Worm (Caenorhabditis elegans) whole organism, L3 larva: ENCODE measurements around the gene E04D5.5.

Experiments used
- R02D3.7 ChIP-seq: fragments of 150-350 bp; optimal IDR thresholded peaks from 2 replicates; lab custom pipeline; 2014; ENCODE audit warnings: missing biosample characterization, missing genetic modification characterization
- ZK546.5 ChIP-seq: sonication (generic microtip); optimal IDR thresholded peaks from 2 replicates; lab custom pipeline; 2017; ENCODE audit warnings: missing biosample characterization, missing genetic modification characterization
- ama-1 ChIP-seq: fragments of 150-350 bp; optimal IDR thresholded peaks from 2 replicates; lab custom pipeline; 2018
- ceh-16 ChIP-seq: sonication (generic microtip); optimal IDR thresholded peaks from 2 replicates; lab custom pipeline; 2017; ENCODE audit warnings: missing biosample characterization, missing genetic modification characterization
- ceh-82 ChIP-seq: fragments of 150-350 bp; optimal IDR thresholded peaks from 2 replicates; lab custom pipeline; 2014; ENCODE audit warnings: missing biosample characterization, missing genetic modification characterization
- ceh-9 ChIP-seq: sonication (generic microtip); optimal IDR thresholded peaks from 2 replicates; lab custom pipeline; 2018; ENCODE audit warnings: missing biosample characterization, missing genetic modification characterization
- daf-12 ChIP-seq: fragments of 150-350 bp; optimal IDR thresholded peaks from 2 replicates; lab custom pipeline; 2014; ENCODE audit warnings: missing biosample characterization, missing genetic modification reagents, missing genetic modification characterization
- egl-27 ChIP-seq: sonication (generic microtip); optimal IDR thresholded peaks from 4 replicates; lab custom pipeline; 2017; ENCODE audit warnings: missing biosample characterization, missing genetic modification reagents, missing genetic modification characterization
- egl-5 ChIP-seq: fragments of 150-350 bp; optimal IDR thresholded peaks from 2 replicates; lab custom pipeline; 2017; ENCODE audit warnings: missing biosample characterization, missing genetic modification reagents, missing genetic modification characterization, inconsistent platforms
- elt-2 ChIP-seq: sonication (generic microtip); optimal IDR thresholded peaks from 2 replicates; lab custom pipeline; 2016; ENCODE audit warnings: missing genetic modification reagents, mild to moderate bottlenecking, missing genetic modification characterization, missing compliant biosample characterization
- elt-3 ChIP-seq, 3 experiments: fragments of 150-350 bp in 1 of 3; sonication (generic microtip) in 2 of 3; optimal IDR thresholded peaks; 2 replicates in 2 of 3; 4 replicates in 1 of 3; lab custom pipeline; 2014 to 2017; ENCODE audit warnings: missing biosample characterization in 3 of 3, missing genetic modification characterization in 3 of 3
- eor-1 ChIP-seq, 2 experiments: fragments of 150-350 bp; optimal IDR thresholded peaks; 2 replicates each; lab custom pipeline; 2014 to 2018; ENCODE audit warnings: missing biosample characterization in 2 of 2, missing genetic modification characterization in 2 of 2
- fkh-10 ChIP-seq: sonication (generic microtip); optimal IDR thresholded peaks from 2 replicates; lab custom pipeline; 2017; ENCODE audit warnings: missing biosample characterization, missing genetic modification reagents, missing genetic modification characterization
- fkh-2 ChIP-seq: fragments of 150-350 bp; optimal IDR thresholded peaks from 2 replicates; lab custom pipeline; 2014; ENCODE audit warnings: missing biosample characterization, missing genetic modification reagents, missing genetic modification characterization
- fos-1 ChIP-seq: fragments of 150-350 bp; optimal IDR thresholded peaks from 2 replicates; lab custom pipeline; 2014; ENCODE audit warnings: missing biosample characterization, missing genetic modification characterization
- hmg-11 ChIP-seq: sonication (generic microtip); optimal IDR thresholded peaks from 2 replicates; lab custom pipeline; 2016; ENCODE audit warnings: missing genetic modification characterization, missing compliant biosample characterization
- lin-15B ChIP-seq: fragments of 150-350 bp; optimal IDR thresholded peaks from 2 replicates; lab custom pipeline; 2014; ENCODE audit warnings: missing biosample characterization, missing genetic modification characterization
- lsy-12 ChIP-seq: sonication (generic microtip); optimal IDR thresholded peaks from 2 replicates; lab custom pipeline; 2016; ENCODE audit warnings: mild to moderate bottlenecking, missing genetic modification characterization, missing compliant biosample characterization
- mml-1 ChIP-seq: fragments of 150-350 bp; sonication (generic microtip); optimal IDR thresholded peaks from 3 replicates; lab custom pipeline; 2014; ENCODE audit warnings: missing biosample characterization, missing genetic modification characterization
- nfya-1 ChIP-seq: sonication (generic microtip); optimal IDR thresholded peaks from 2 replicates; lab custom pipeline; 2017; ENCODE audit warnings: missing genetic modification characterization, mild to moderate bottlenecking, missing compliant biosample characterization, antibody characterized with exemption, moderate library complexity; ENCODE audit not compliant: insufficient read depth
- nhr-11 ChIP-seq: fragments of 150-350 bp; optimal IDR thresholded peaks from 2 replicates; lab custom pipeline; 2014; ENCODE audit warnings: missing biosample characterization, missing genetic modification characterization
- nhr-12 ChIP-seq: fragments of 150-350 bp; optimal IDR thresholded peaks from 2 replicates; lab custom pipeline; 2014; ENCODE audit warnings: missing biosample characterization, missing genetic modification characterization
- nhr-25 ChIP-seq: sonication (generic microtip); optimal IDR thresholded peaks from 2 replicates; lab custom pipeline; 2017; ENCODE audit warnings: missing biosample characterization, missing genetic modification characterization
- nhr-28 ChIP-seq: fragments of 150-350 bp; optimal IDR thresholded peaks from 2 replicates; lab custom pipeline; 2014; ENCODE audit warnings: missing biosample characterization, missing genetic modification characterization
- nhr-43 ChIP-seq: sonication (generic microtip); optimal IDR thresholded peaks from 2 replicates; lab custom pipeline; 2016; ENCODE audit warnings: mild to moderate bottlenecking, missing genetic modification characterization, missing compliant biosample characterization; ENCODE audit not compliant: poor library complexity, severe bottlenecking
- nhr-67 ChIP-seq: fragments of 150-350 bp; optimal IDR thresholded peaks from 2 replicates; lab custom pipeline; 2014; ENCODE audit warnings: missing biosample characterization, missing genetic modification characterization
- nhr-77 ChIP-seq: fragments of 150-350 bp; optimal IDR thresholded peaks from 2 replicates; lab custom pipeline; 2014; ENCODE audit warnings: missing biosample characterization, missing genetic modification characterization
- pha-4 ChIP-seq: fragments of 150-350 bp; optimal IDR thresholded peaks from 2 replicates; lab custom pipeline; 2014; ENCODE audit warnings: missing biosample characterization, missing genetic modification reagents, missing genetic modification characterization
- pqm-1 ChIP-seq: fragments of 150-350 bp; optimal IDR thresholded peaks from 2 replicates; lab custom pipeline; 2017; ENCODE audit warnings: missing biosample characterization, missing genetic modification characterization, inconsistent platforms
- sea-2 ChIP-seq: fragments of 150-350 bp; sonication (generic microtip); optimal IDR thresholded peaks from 4 replicates; lab custom pipeline; 2014; ENCODE audit warnings: missing biosample characterization, missing genetic modification reagents, missing genetic modification characterization
- skn-1 ChIP-seq: fragments of 150-350 bp; optimal IDR thresholded peaks from 2 replicates; lab custom pipeline; 2014; ENCODE audit warnings: missing biosample characterization, missing genetic modification characterization
- tbx-2 ChIP-seq: sonication (generic microtip); optimal IDR thresholded peaks from 2 replicates; lab custom pipeline; 2016; ENCODE audit warnings: mild to moderate bottlenecking, missing genetic modification characterization, missing compliant biosample characterization
- unc-62 ChIP-seq: fragments of 150-350 bp; sonication (generic microtip); optimal IDR thresholded peaks from 4 replicates; lab custom pipeline; 2014; ENCODE audit warnings: missing biosample characterization, missing genetic modification reagents, missing genetic modification characterization
- zag-1 ChIP-seq: fragments of 150-350 bp; optimal IDR thresholded peaks from 2 replicates; lab custom pipeline; 2014; ENCODE audit warnings: missing biosample characterization, missing genetic modification characterization
- ztf-11 ChIP-seq: fragments of 150-350 bp; optimal IDR thresholded peaks from 2 replicates; lab custom pipeline; 2014; ENCODE audit warnings: missing biosample characterization, missing genetic modification characterization

Gene E04D5.5

DNA sequence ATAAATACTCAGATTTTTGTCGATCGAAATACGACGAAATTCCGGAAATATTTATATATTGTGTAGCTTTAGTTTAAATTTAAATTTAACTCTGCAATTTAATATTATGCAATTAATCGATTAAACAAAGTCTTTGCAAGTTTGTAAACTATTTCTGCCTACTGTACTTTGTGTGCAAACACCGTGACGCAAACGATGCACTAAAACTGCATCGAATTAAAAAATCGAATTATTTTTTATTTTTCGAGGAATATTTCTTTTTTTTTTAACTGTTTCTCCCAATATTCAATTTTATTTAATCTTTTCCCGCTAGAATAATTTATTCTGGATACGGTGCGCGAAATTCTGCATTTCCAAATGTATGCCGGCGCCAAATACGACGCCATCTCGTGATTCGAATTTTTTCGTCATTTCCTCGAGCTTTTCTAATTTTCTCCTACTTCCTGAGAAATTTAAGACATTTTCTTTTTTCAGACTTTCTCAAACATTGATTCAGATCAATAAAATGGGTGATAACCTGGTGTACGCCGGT lies 5.3 kb downstream of the E04D5.5 start, which contains the start of gene eif-2A:
TSS of gene eif-2A (plus strand) at position 469 of the 532 bp plus-strand sequence.
- TF ChIP-seq ceh-82 (tag; lab: Kevin White, UChicago) = no peak
- no peak for TF ChIP-seq zag-1
- no peak for TF ChIP-seq pqm-1
- TF ChIP-seq pha-4 = peak; percentile 44
- no peak for TF ChIP-seq elt-3 (tag; optimal IDR thresholded peaks at IDR 0.05; lab: Kevin White, UChicago)
- no peak for TF ChIP-seq nhr-43
- no peak for TF ChIP-seq hmg-11
- no peak for TF ChIP-seq nhr-77 (tag; lab: Kevin White, UChicago)
- no peak for TF ChIP-seq eor-1 (tag; optimal IDR thresholded peaks at IDR 0.05; lab: Kevin White, UChicago)
- no peak for TF ChIP-seq fkh-10 (GFP tag; lab: Kevin White, UChicago)
- TF ChIP-seq lin-15B = peak; percentile 27
- no peak for TF ChIP-seq ZK546.5 (tag; lab: Kevin White, UChicago)
- no peak for TF ChIP-seq mml-1 (tag; lab: Kevin White, UChicago)
- peak; percentile 51 for TF ChIP-seq nfya-1 (tag; lab: Kevin White, UChicago)
- TF ChIP-seq ztf-11 = no peak
- TF ChIP-seq elt-2 = no peak
- TF ChIP-seq nhr-67 (tag; lab: Kevin White, UChicago) = no peak
- no peak for TF ChIP-seq daf-12 (tag; lab: Kevin White, UChicago)
- no peak for TF ChIP-seq nhr-25 (tag; lab: Kevin White, UChicago)
- TF ChIP-seq nhr-11 (tag; lab: Kevin White, UChicago) = no peak
- TF ChIP-seq sea-2 (GFP tag; lab: Kevin White, UChicago) = no peak
- no peak for TF ChIP-seq egl-27 (tag; lab: Kevin White, UChicago)

DNA sequence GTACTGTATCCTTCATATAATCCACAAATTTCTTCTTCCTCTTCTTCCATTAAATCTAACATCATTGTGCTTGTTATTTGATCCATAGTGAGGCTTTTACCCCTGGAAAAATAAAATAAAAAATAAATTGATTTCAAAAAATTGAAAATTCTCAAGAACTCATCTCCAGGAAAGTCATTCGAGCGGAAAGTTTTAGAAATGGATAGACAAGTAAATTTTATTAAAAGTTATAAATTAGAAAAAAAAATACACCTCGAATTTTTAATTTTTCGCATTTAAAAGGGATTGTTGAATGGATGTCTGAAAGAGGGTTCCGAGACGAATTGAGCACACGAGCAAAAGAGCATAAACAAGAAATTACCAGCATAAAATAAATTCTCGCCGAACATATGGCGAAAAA lies 10.9 kb downstream of the E04D5.5 start, which contains the start of gene frpr-21:
TSS of gene frpr-21 (minus strand) at position 101 of the 400 bp plus-strand sequence.
- no peak for TF ChIP-seq tbx-2 (tag; lab: Kevin White, UChicago)
- no peak for TF ChIP-seq nhr-28 (tag; lab: Kevin White, UChicago)
- TF ChIP-seq nhr-67 (tag; lab: Kevin White, UChicago) = no peak
- no peak for TF ChIP-seq ZK546.5 (tag; lab: Kevin White, UChicago)
- TF ChIP-seq lin-15B = no peak
- no peak for TF ChIP-seq nhr-77 (tag; lab: Kevin White, UChicago)
- TF ChIP-seq ceh-82 (tag; lab: Kevin White, UChicago) = no peak
- no peak for TF ChIP-seq fos-1 (tag; lab: Kevin White, UChicago)
- TF ChIP-seq ama-1 (lab: Kevin White, UChicago) = no peak
- TF ChIP-seq elt-2 = no peak
- TF ChIP-seq egl-5 (tag; lab: Kevin White, UChicago) = no peak
- no peak for TF ChIP-seq egl-27 (tag; lab: Kevin White, UChicago)
- TF ChIP-seq ceh-9 (tag; lab: Kevin White, UChicago) = no peak
- no peak for TF ChIP-seq lsy-12

DNA sequence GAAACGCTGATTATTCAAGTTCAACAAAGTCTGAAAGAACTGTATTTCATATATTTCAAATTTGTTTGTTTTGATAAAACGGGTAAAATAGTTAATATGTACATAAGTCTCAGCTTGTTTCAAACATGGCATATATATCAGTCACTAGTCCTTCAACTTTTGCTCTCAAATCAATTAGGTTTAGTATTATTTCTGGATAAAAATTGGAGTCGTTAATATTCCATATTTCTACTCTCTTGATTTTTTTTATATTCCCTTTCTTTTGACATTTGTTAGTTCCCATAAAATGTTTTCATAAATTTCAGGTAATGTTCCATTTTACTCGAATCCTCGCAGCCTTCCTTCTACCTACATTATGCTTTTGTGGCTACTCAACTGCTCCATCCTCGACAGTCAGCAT lies 24.7 kb downstream of the E04D5.5 start, which contains the start of gene cut-4:
TSS of gene cut-4 (plus strand) at position 301 of the 400 bp plus-strand sequence.
- TF ChIP-seq daf-12 (tag; lab: Kevin White, UChicago) (no peak), nhr-11 (tag; lab: Kevin White, UChicago) (no peak), ceh-16 (tag; lab: Kevin White, UChicago) (no peak), nhr-12 (tag; lab: Kevin White, UChicago) (no peak), egl-27 (tag; lab: Kevin White, UChicago) (no peak), skn-1 (tag; lab: Kevin White, UChicago) (no peak), unc-62 (GFP tag; lab: Kevin White, UChicago) (no peak), zag-1 (no peak)

DNA sequence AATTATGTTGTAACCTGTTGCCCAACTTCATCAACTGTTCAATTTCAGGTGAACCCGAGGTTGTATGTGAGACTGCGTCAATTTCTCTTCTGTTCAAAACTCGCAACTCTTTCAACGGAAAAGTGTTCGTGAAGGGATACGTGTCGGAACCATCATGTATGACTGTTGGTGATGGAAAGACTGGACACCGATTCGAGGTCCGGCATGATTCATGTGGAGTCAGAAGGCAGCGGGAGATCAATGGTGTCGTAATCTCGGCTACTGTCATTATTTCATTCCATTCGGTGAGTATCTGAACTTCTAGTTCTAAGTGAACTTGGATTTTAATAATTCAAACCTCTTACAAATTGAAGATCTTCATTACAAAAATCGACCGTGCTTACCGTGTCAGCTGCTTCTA lies 26.8 kb downstream of the E04D5.5 start:
- TF ChIP-seq unc-62 (GFP tag; lab: Kevin White, UChicago) (no peak), ceh-82 (tag; lab: Kevin White, UChicago) (no peak), daf-12 (tag; lab: Kevin White, UChicago) (no peak), egl-27 (tag; lab: Kevin White, UChicago) (no peak), R02D3.7 (tag; lab: Kevin White, UChicago) (no peak), nhr-11 (tag; lab: Kevin White, UChicago) (no peak), fos-1 (tag; lab: Kevin White, UChicago) (no peak), ama-1 (lab: Kevin White, UChicago) (no peak), nfya-1 (tag; lab: Kevin White, UChicago) (no peak), ceh-16 (tag; lab: Kevin White, UChicago) (no peak), lin-15B (no peak), egl-5 (tag; lab: Kevin White, UChicago) (no peak), fkh-10 (GFP tag; lab: Kevin White, UChicago) (no peak), nhr-77 (tag; lab: Kevin White, UChicago) (no peak), hmg-11 (no peak), fkh-2 (no peak), elt-3 (tag; optimal IDR thresholded peaks at IDR 0.05; lab: Kevin White, UChicago) (no peak), nhr-25 (tag; lab: Kevin White, UChicago) (no peak), sea-2 (GFP tag; lab: Kevin White, UChicago) (no peak)
